Fruit fly (Drosophila melanogaster): ENCODE results near the gene CG46467.

Gene CG46467

dm6 chr3R:9940565-9941258, 66.2 kb downstream of the CG46467 start:
- peak; percentile 39 for TF ChIP-seq noc (tag; optimal IDR thresholded peaks at IDR 0.05)

- no peak for TF ChIP-seq noc (tag; optimal IDR thresholded peaks at IDR 0.05)
These were observed 70.0 kb downstream of the CG46467 start for dm6 chr3R:9944379-9945056.

- no peak for TF ChIP-seq noc (tag; optimal IDR thresholded peaks at IDR 0.05)
These were observed 72.0 kb downstream of the CG46467 start for dm6 chr3R:9946493-9946892.

- TF ChIP-seq noc (tag; optimal IDR thresholded peaks at IDR 0.05): no peak
These were observed 75.4 kb downstream of the CG46467 start for dm6 chr3R:9949903-9950302.

dm6 chr3R:9950984-9951383, 76.5 kb downstream of the CG46467 start:
- TF ChIP-seq noc (tag; optimal IDR thresholded peaks at IDR 0.05): no peak

- no peak for TF ChIP-seq noc (tag; optimal IDR thresholded peaks at IDR 0.05)
These were observed 77.2 kb downstream of the CG46467 start for dm6 chr3R:9951679-9952078.

- no peak for TF ChIP-seq noc (tag; optimal IDR thresholded peaks at IDR 0.05)
These were observed 78.3 kb downstream of the CG46467 start for dm6 chr3R:9952669-9953277.

dm6 chr3R:9954648-9955290, 80.3 kb downstream of the CG46467 start:
- TF ChIP-seq noc (tag; optimal IDR thresholded peaks at IDR 0.05): no peak

- no peak for TF ChIP-seq noc (tag; optimal IDR thresholded peaks at IDR 0.05)
These were observed 82.2 kb downstream of the CG46467 start for dm6 chr3R:9956725-9957124.

dm6 chr3R:9957202-9957601, 82.7 kb downstream of the CG46467 start:
- TF ChIP-seq noc (tag; optimal IDR thresholded peaks at IDR 0.05): no peak

dm6 chr3R:9959911-9960310, 85.4 kb downstream of the CG46467 start:
- no peak for TF ChIP-seq noc (tag; optimal IDR thresholded peaks at IDR 0.05)

- TF ChIP-seq noc (tag; optimal IDR thresholded peaks at IDR 0.05): no peak
These were observed 86.9 kb downstream of the CG46467 start for dm6 chr3R:9961163-9962072.

- TF ChIP-seq noc (tag; optimal IDR thresholded peaks at IDR 0.05): no peak
These were observed 88.9 kb downstream of the CG46467 start for dm6 chr3R:9963179-9963905.

dm6 chr3R:9964600-9965301, 90.3 kb downstream of the CG46467 start:
- no peak for TF ChIP-seq noc (tag; optimal IDR thresholded peaks at IDR 0.05)

All from whole organism, larva.